Worm (Caenorhabditis elegans) whole organism, young adult: ENCODE data around the gene prx-13.
A peak's percentile ranks its signal among the peaks of the same experiment; 100 is the strongest.

Experiments used
- B0336.3 ChIP-seq: fragments of 200-800 bp; sonication (Bioruptor generic); IDR thresholded peaks from 2 replicates; pipeline ENCODE4 v1.3.6; 2022; ENCODE audit warnings: missing genetic modification characterization, missing compliant biosample characterization
- D2030.7 ChIP-seq: fragments of 200-800 bp; sonication (Bioruptor generic); IDR thresholded peaks from 2 replicates; pipeline ENCODE4 v1.3.6; 2022; ENCODE audit warnings: missing genetic modification reagents, missing genetic modification characterization, missing compliant biosample characterization
- F22D6.2 ChIP-seq: sonication (generic microtip); optimal IDR thresholded peaks from 2 replicates; lab custom pipeline; 2016; ENCODE audit warnings: mild to moderate bottlenecking, missing genetic modification characterization, missing compliant biosample characterization
- F23B12.7 ChIP-seq: sonication (generic microtip); optimal IDR thresholded peaks from 2 replicates; lab custom pipeline; 2017; ENCODE audit warnings: missing genetic modification characterization, mild to moderate bottlenecking, missing compliant biosample characterization, antibody characterized with exemption, moderate library complexity; ENCODE audit not compliant: insufficient read depth
- F37B4.10 ChIP-seq: fragments of 200-800 bp; sonication (Bioruptor generic); IDR thresholded peaks from 2 replicates; pipeline ENCODE4 v1.3.6; 2022; ENCODE audit warnings: missing genetic modification characterization, missing compliant biosample characterization
- F39B2.1 ChIP-seq: fragments of 200-800 bp; sonication (Bioruptor generic); IDR thresholded peaks from 2 replicates; pipeline ENCODE4 v1.3.6; 2022; ENCODE audit warnings: missing genetic modification reagents, missing genetic modification characterization, missing compliant biosample characterization
- T07F8.4 ChIP-seq: sonication (generic microtip); optimal IDR thresholded peaks from 2 replicates; lab custom pipeline; 2016; ENCODE audit warnings: mild to moderate bottlenecking, missing genetic modification characterization, moderate library complexity, missing compliant biosample characterization
- T26A5.8 ChIP-seq: sonication (generic microtip); optimal IDR thresholded peaks from 2 replicates; lab custom pipeline; 2016; ENCODE audit warnings: missing genetic modification characterization, missing compliant biosample characterization
- Y95B8A.8 ChIP-seq: fragments of 200-800 bp; sonication (Bioruptor generic); IDR thresholded peaks from 2 replicates; pipeline ENCODE4 v1.3.6; 2022; ENCODE audit warnings: missing genetic modification reagents, missing genetic modification characterization, missing compliant biosample characterization
- ZK185.1 ChIP-seq: sonication (generic microtip); optimal IDR thresholded peaks from 2 replicates; lab custom pipeline; 2016; ENCODE audit warnings: mild to moderate bottlenecking, missing genetic modification characterization, missing compliant biosample characterization; ENCODE audit not compliant: poor library complexity, severe bottlenecking
- ama-1 ChIP-seq, 3 experiments: fragments of 150-350 bp in 1 of 3; sonication (generic microtip) in 2 of 3; optimal IDR thresholded peaks; 2 replicates each; lab custom pipeline; 2014 to 2018; ENCODE audit warnings: missing biosample characterization in 2 of 3, missing genetic modification characterization in 2 of 3, missing genetic modification reagents in 2 of 3
- aptf-2 ChIP-seq: fragments of 200-800 bp; sonication (Bioruptor generic); conservative IDR thresholded peaks from 2 replicates; pipeline ENCODE4 v1.3.6; 2022; ENCODE audit warnings: missing genetic modification reagents, missing genetic modification characterization, missing compliant biosample characterization
- athp-1 ChIP-seq: sonication (generic microtip); optimal IDR thresholded peaks from 2 replicates; lab custom pipeline; 2017; ENCODE audit warnings: mild to moderate bottlenecking, missing genetic modification characterization, missing compliant biosample characterization
- ccch-3 ChIP-seq: fragments of 200-800 bp; sonication (Bioruptor generic); optimal IDR thresholded peaks from 2 replicates; lab custom pipeline; 2018; ENCODE audit warnings: mild to moderate bottlenecking, missing genetic modification characterization, missing compliant biosample characterization
- cebp-2 ChIP-seq: fragments of 200-800 bp; sonication (Bioruptor generic); IDR thresholded peaks from 2 replicates; pipeline ENCODE4 v1.3.6; 2022; ENCODE audit warnings: missing genetic modification characterization, missing compliant biosample characterization
- ceh-58 ChIP-seq: fragments of 200-800 bp; sonication (Bioruptor generic); IDR thresholded peaks from 2 replicates; pipeline ENCODE4 v1.3.6; 2022; ENCODE audit warnings: missing genetic modification characterization, missing compliant biosample characterization
- ceh-91 ChIP-seq: fragments of 200-800 bp; sonication (Bioruptor generic); IDR thresholded peaks from 2 replicates; pipeline ENCODE4 v1.3.6; 2022; ENCODE audit warnings: missing genetic modification reagents, missing genetic modification characterization, missing compliant biosample characterization
- die-1 ChIP-seq: sonication (generic microtip); optimal IDR thresholded peaks from 2 replicates; lab custom pipeline; 2016; ENCODE audit warnings: missing genotype, mild to moderate bottlenecking, missing genetic modification characterization, missing compliant biosample characterization
- dpff-1 ChIP-seq: sonication (generic microtip); optimal IDR thresholded peaks from 2 replicates; lab custom pipeline; 2017; ENCODE audit warnings: mild to moderate bottlenecking, missing genetic modification characterization, missing compliant biosample characterization
- efl-1 ChIP-seq: fragments of 150-350 bp; optimal IDR thresholded peaks from 2 replicates; lab custom pipeline; 2014; ENCODE audit warnings: missing biosample characterization, missing genetic modification reagents, missing genetic modification characterization
- egl-44 ChIP-seq: fragments of 200-800 bp; sonication (Bioruptor generic); IDR thresholded peaks from 2 replicates; pipeline ENCODE4 v1.3.6; 2022; ENCODE audit warnings: missing genetic modification reagents, missing genetic modification characterization, missing compliant biosample characterization
- hmg-1.2 ChIP-seq: fragments of 200-800 bp; sonication (Bioruptor generic); IDR thresholded peaks from 2 replicates; pipeline ENCODE4 v1.3.6; 2022; ENCODE audit warnings: missing genetic modification reagents, missing genetic modification characterization, missing compliant biosample characterization
- hmg-20 ChIP-seq: fragments of 200-800 bp; sonication (Bioruptor generic); IDR thresholded peaks from 2 replicates; pipeline ENCODE4 v1.3.6; 2022; ENCODE audit warnings: missing genetic modification reagents, missing genetic modification characterization, missing compliant biosample characterization
- hsf-1 ChIP-seq: fragments of 200-800 bp; sonication (Bioruptor generic); IDR thresholded peaks from 2 replicates; pipeline ENCODE4 v1.3.6; 2022; ENCODE audit warnings: missing genetic modification reagents, missing genetic modification characterization, missing compliant biosample characterization
- let-526 ChIP-seq: fragments of 200-800 bp; sonication (Bioruptor generic); IDR thresholded peaks from 2 replicates; pipeline ENCODE4 v1.3.6; 2022; ENCODE audit warnings: missing genetic modification reagents, missing genetic modification characterization, missing compliant biosample characterization
- lsl-1 ChIP-seq: fragments of 200-800 bp; sonication (Bioruptor generic); optimal IDR thresholded peaks from 2 replicates; lab custom pipeline; 2018; ENCODE audit warnings: mild to moderate bottlenecking, missing genetic modification characterization, moderate library complexity, missing compliant biosample characterization
- madf-3 ChIP-seq: fragments of 200-800 bp; sonication (Bioruptor generic); IDR thresholded peaks from 2 replicates; pipeline ENCODE4 v1.3.6; 2022; ENCODE audit warnings: missing genetic modification reagents, missing genetic modification characterization, missing compliant biosample characterization
- madf-6 ChIP-seq: fragments of 200-800 bp; sonication (Bioruptor generic); IDR thresholded peaks from 2 replicates; pipeline ENCODE4 v1.3.6; 2022; ENCODE audit warnings: missing genetic modification reagents, missing genetic modification characterization, missing compliant biosample characterization
- madf-8 ChIP-seq: fragments of 200-800 bp; sonication (Bioruptor generic); conservative IDR thresholded peaks from 2 replicates; pipeline ENCODE4 v1.3.6; 2022; ENCODE audit warnings: missing genetic modification reagents, missing genetic modification characterization, missing compliant biosample characterization
- mel-28 ChIP-seq: sonication (generic microtip); optimal IDR thresholded peaks from 2 replicates; lab custom pipeline; 2016; ENCODE audit warnings: borderline replicate concordance, mild to moderate bottlenecking, missing genetic modification characterization, missing compliant biosample characterization
- mes-4 ChIP-seq: sonication (generic microtip); optimal IDR thresholded peaks from 2 replicates; lab custom pipeline; 2016; ENCODE audit warnings: missing genotype, missing genetic modification characterization, missing compliant biosample characterization
- nhr-120 ChIP-seq: fragments of 200-800 bp; sonication (Bioruptor generic); IDR thresholded peaks from 2 replicates; pipeline ENCODE4 v1.3.6; 2022; ENCODE audit warnings: missing genetic modification characterization, missing compliant biosample characterization
- nhr-179 ChIP-seq: sonication (generic microtip); optimal IDR thresholded peaks from 2 replicates; lab custom pipeline; 2016; ENCODE audit warnings: mild to moderate bottlenecking, missing genetic modification characterization, missing compliant biosample characterization
- rcor-1 ChIP-seq: fragments of 200-800 bp; sonication (Bioruptor generic); IDR thresholded peaks from 2 replicates; pipeline ENCODE4 v1.3.6; 2022; ENCODE audit warnings: missing genetic modification reagents, missing genetic modification characterization, missing compliant biosample characterization
- sdz-38 ChIP-seq: sonication (generic microtip); optimal IDR thresholded peaks from 2 replicates; lab custom pipeline; 2016; ENCODE audit warnings: missing genotype, missing genetic modification characterization, missing compliant biosample characterization
- snpc-1.3 ChIP-seq: sonication (generic microtip); optimal IDR thresholded peaks from 2 replicates; lab custom pipeline; 2017; ENCODE audit warnings: missing genetic modification characterization, mild to moderate bottlenecking, missing compliant biosample characterization, antibody characterized with exemption, moderate library complexity, missing genotype, missing genetic modification reagents; ENCODE audit not compliant: insufficient read depth
- snpc-4 ChIP-seq, 5 experiments: fragments of 150-350 bp in 1 of 5; sonication (generic microtip) in 4 of 5; optimal IDR thresholded peaks; 2 replicates each; lab custom pipeline; 2014 to 2018; ENCODE audit warnings: missing genetic modification characterization in 5 of 5, missing biosample characterization in 3 of 5, antibody characterized with exemption in 2 of 5, mild to moderate bottlenecking in 2 of 5, missing compliant biosample characterization in 2 of 5, missing genotype in 2 of 5, moderate library complexity in 2 of 5, missing genetic modification reagents in 1 of 5
- tbp1 ChIP-seq: fragments of 200-800 bp; sonication (Bioruptor generic); optimal IDR thresholded peaks from 2 replicates; lab custom pipeline; 2018; ENCODE audit warnings: mild to moderate bottlenecking, missing genetic modification characterization, missing compliant biosample characterization
- tlf-1 ChIP-seq: fragments of 200-800 bp; sonication (Bioruptor generic); optimal IDR thresholded peaks from 2 replicates; lab custom pipeline; 2018; ENCODE audit warnings: mild to moderate bottlenecking, missing genetic modification characterization, missing compliant biosample characterization
- unc-62 ChIP-seq: fragments of 150-350 bp; optimal IDR thresholded peaks from 2 replicates; lab custom pipeline; 2014; ENCODE audit warnings: missing biosample characterization, missing genetic modification reagents, missing genetic modification characterization
- zfh-2 ChIP-seq: fragments of 200-800 bp; sonication (Bioruptor generic); conservative IDR thresholded peaks from 2 replicates; pipeline ENCODE4 v1.3.6; 2022; ENCODE audit warnings: missing genetic modification reagents, missing genetic modification characterization, missing compliant biosample characterization
- zim-3 ChIP-seq: sonication (generic microtip); optimal IDR thresholded peaks from 2 replicates; lab custom pipeline; 2017; ENCODE audit warnings: mild to moderate bottlenecking, missing genetic modification characterization, moderate library complexity, missing compliant biosample characterization
- ztf-18 ChIP-seq: sonication (generic microtip); optimal IDR thresholded peaks from 2 replicates; lab custom pipeline; 2016; ENCODE audit warnings: missing genotype, mild to moderate bottlenecking, missing genetic modification characterization, missing compliant biosample characterization
- ztf-22 ChIP-seq: fragments of 200-800 bp; sonication (Bioruptor generic); optimal IDR thresholded peaks from 2 replicates; lab custom pipeline; 2018; ENCODE audit warnings: mild to moderate bottlenecking, missing genetic modification characterization, moderate library complexity, missing compliant biosample characterization

prx-13 gene

ce11 chrII:7230684-7231083 lies 21.1 kb downstream of the prx-13 start:
- no peak for TF ChIP-seq ccch-3 (GFP tag; lab: Kevin White, UChicago)
- TF ChIP-seq B0336.3: no peak
- no peak for TF ChIP-seq T26A5.8
- TF ChIP-seq athp-1 (tag; lab: Kevin White, UChicago): no peak
- TF ChIP-seq hmg-1.2 (GFP tag; lab: Robert Waterston, UW): no peak
- TF ChIP-seq madf-3: no peak
- no peak for TF ChIP-seq hmg-20
- TF ChIP-seq snpc-1.3: no peak
- no peak for TF ChIP-seq T07F8.4 (tag; lab: Kevin White, UChicago)
- TF ChIP-seq F37B4.10: no peak
- TF ChIP-seq nhr-120 (GFP tag; lab: Robert Waterston, UW): no peak
- no peak for TF ChIP-seq dpff-1 (tag; lab: Kevin White, UChicago)
- no peak for TF ChIP-seq let-526
- TF ChIP-seq rcor-1 (GFP tag; lab: Robert Waterston, UW): no peak
- no peak for TF ChIP-seq F22D6.2
- no peak for TF ChIP-seq ztf-22 (GFP tag; lab: Kevin White, UChicago)
- TF ChIP-seq mes-4 (tag; lab: Kevin White, UChicago): no peak
- TF ChIP-seq efl-1 (GFP tag; lab: Kevin White, UChicago): no peak
- no peak for TF ChIP-seq mel-28
- no peak for TF ChIP-seq die-1 (tag; lab: Kevin White, UChicago)

- no peak for TF ChIP-seq ZK185.1
- peak; percentile 62 for TF ChIP-seq ama-1 (optimal IDR thresholded peaks at IDR 0.05; lab: Kevin White, UChicago)
- TF ChIP-seq ama-1 (GFP tag; optimal IDR thresholded peaks at IDR 0.05; lab: Kevin White, UChicago): no peak
- 0 out of 2 replicates have a peak, but pooled peaks have one; percentile 37 for TF ChIP-seq hsf-1 (GFP tag; lab: Robert Waterston, UW)
- TF ChIP-seq madf-6 (GFP tag; lab: Robert Waterston, UW): no peak
- TF ChIP-seq madf-3: no peak
- TF ChIP-seq lsl-1: no peak
- TF ChIP-seq tlf-1 (GFP tag; lab: Kevin White, UChicago): no peak
Measured at ce11 chrII:7228646-7229200, 23.1 kb downstream of the prx-13 start, which contains the start of gene F32A5.4. Gene F32A5.4, plus strand, starts transcription at chrII:7229150.

ce11 chrII:7225864-7226522 lies 25.8 kb downstream of the prx-13 start, which contains the start of gene clh-3:
Gene clh-3, minus strand, starts transcription at chrII:7225914.
- TF ChIP-seq nhr-179 (tag; lab: Kevin White, UChicago): no peak
- no peak for TF ChIP-seq ccch-3 (GFP tag; lab: Kevin White, UChicago)
- no peak for TF ChIP-seq F23B12.7 (tag; lab: Kevin White, UChicago)
- TF ChIP-seq egl-44: no peak
- no peak for TF ChIP-seq Y95B8A.8 (GFP tag; lab: Robert Waterston, UW)
- TF ChIP-seq tbp1 (GFP tag; lab: Kevin White, UChicago): no peak
- no peak for TF ChIP-seq athp-1 (tag; lab: Kevin White, UChicago)
- peak; percentile 60 for TF ChIP-seq madf-6 (GFP tag; lab: Robert Waterston, UW)
- TF ChIP-seq ceh-58: no peak
- no peak for TF ChIP-seq D2030.7 (GFP tag; lab: Robert Waterston, UW)
- TF ChIP-seq ceh-91 (GFP tag; lab: Robert Waterston, UW): no peak
- peak; percentile 36 for TF ChIP-seq madf-8 (GFP tag; lab: Robert Waterston, UW)
- no peak for TF ChIP-seq dpff-1 (tag; lab: Kevin White, UChicago)
- TF ChIP-seq efl-1 (GFP tag; lab: Kevin White, UChicago): peak; percentile 61
- no peak for TF ChIP-seq zim-3
- TF ChIP-seq zfh-2 (GFP tag; lab: Robert Waterston, UW): no peak
- TF ChIP-seq aptf-2: peak; percentile 99
- no peak for TF ChIP-seq snpc-4 (GFP tag; optimal IDR thresholded peaks at IDR 0.05; lab: Kevin White, UChicago)
- no peak for TF ChIP-seq snpc-4 (tag; optimal IDR thresholded peaks at IDR 0.05; lab: Kevin White, UChicago)
- TF ChIP-seq ztf-18: no peak
- no peak for TF ChIP-seq hmg-1.2 (GFP tag; lab: Robert Waterston, UW)
- TF ChIP-seq F39B2.1 (GFP tag; lab: Robert Waterston, UW): no peak
- no peak for TF ChIP-seq hmg-20
- TF ChIP-seq cebp-2: no peak
- TF ChIP-seq sdz-38 (tag; lab: Kevin White, UChicago): no peak
- no peak for TF ChIP-seq unc-62
